Fruit fly (Drosophila melanogaster) whole organism, wandering third instar larva: ENCODE measurements around the gene CG11999.

Experiments
- Dfd ChIP-seq: fragments of >200 bp; optimal IDR thresholded peaks from 2 replicates; lab custom pipeline; 2017; ENCODE audit warnings: missing biosample characterization, missing genetic modification characterization
- Hnf4 ChIP-seq: fragments of 200-800 bp; sonication (Bioruptor generic); optimal IDR thresholded peaks from 2 replicates; lab custom pipeline; 2016; ENCODE audit warnings: missing biosample characterization, mild to moderate bottlenecking, missing genetic modification characterization
- Myc ChIP-seq: fragments of >200 bp; optimal IDR thresholded peaks from 2 replicates; lab custom pipeline; 2017
- N ChIP-seq: fragments of >200 bp; optimal IDR thresholded peaks from 2 replicates; lab custom pipeline; 2018; ENCODE audit warnings: missing biosample characterization, missing external identifiers, missing genetic modification characterization
- OdsH ChIP-seq: fragments of 200-800 bp; sonication (Bioruptor generic); optimal IDR thresholded peaks from 2 replicates; lab custom pipeline; 2016; ENCODE audit warnings: missing biosample characterization, mild to moderate bottlenecking, missing genetic modification characterization
- ey ChIP-seq: fragments of 200-800 bp; sonication (Bioruptor generic); optimal IDR thresholded peaks from 2 replicates; lab custom pipeline; 2016; ENCODE audit warnings: missing biosample characterization, missing genetic modification characterization
- fru ChIP-seq: fragments of 200-800 bp; sonication (Bioruptor generic); optimal IDR thresholded peaks from 3 replicates; lab custom pipeline; 2016; ENCODE audit warnings: missing biosample characterization, mild to moderate bottlenecking, missing genetic modification characterization
- pan ChIP-seq: fragments of >200 bp; optimal IDR thresholded peaks from 2 replicates; lab custom pipeline; 2017

DNA sequence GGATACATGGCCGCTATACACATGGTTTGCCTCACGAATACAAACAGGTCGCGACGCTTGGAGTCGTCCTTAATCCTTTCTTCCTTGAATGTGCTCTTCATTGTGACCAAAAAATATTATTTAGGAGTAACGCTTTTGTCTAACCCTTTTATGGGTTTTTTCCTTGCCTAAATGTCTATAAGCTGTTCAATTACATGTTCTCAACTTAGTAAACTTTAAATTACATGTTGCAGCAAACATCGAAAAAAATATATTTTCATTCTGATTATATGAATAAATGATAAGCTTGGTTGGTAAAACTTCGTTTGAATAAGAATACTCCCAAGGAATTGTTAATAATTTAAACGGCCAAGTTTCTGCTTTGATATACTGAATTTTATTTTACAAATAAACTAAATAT, 44.5 kb upstream of the CG11999 start, which contains the start of gene Or83a:
- TF ChIP-seq fru (GFP tag; lab: Kevin White, UChicago): no peak
- no peak for TF ChIP-seq pan (lab: Kevin White, UChicago)
- no peak for TF ChIP-seq Hnf4 (GFP tag; lab: Kevin White, UChicago)
- TF ChIP-seq Dfd: no peak
- TF ChIP-seq N (GFP tag; lab: Kevin White, UChicago): no peak
- no peak for TF ChIP-seq ey (GFP tag; lab: Kevin White, UChicago)
- no peak for TF ChIP-seq OdsH (GFP tag; lab: Kevin White, UChicago)
- TF ChIP-seq Myc (lab: Kevin White, UChicago): no peak
